Worm (Caenorhabditis elegans) whole organism, mixed stage, embryonic: ENCODE data around the gene parg-2.

Experiments used
- M03D4.4 ChIP-seq: sonication (generic microtip); optimal IDR thresholded peaks from 2 replicates; lab custom pipeline; 2017; ENCODE audit warnings: mild to moderate bottlenecking, missing genetic modification characterization, missing compliant biosample characterization
- bed-3 ChIP-seq: fragments of 200-800 bp; sonication (Bioruptor generic); optimal IDR thresholded peaks from 3 replicates; lab custom pipeline; 2018; ENCODE audit warnings: mild to moderate bottlenecking, missing genetic modification characterization, moderate library complexity, missing compliant biosample characterization
- blmp-1 ChIP-seq: fragments of 150-350 bp; optimal IDR thresholded peaks from 2 replicates; lab custom pipeline; 2014; ENCODE audit warnings: missing biosample characterization, missing genetic modification characterization
- ceh-39 ChIP-seq: fragments of 150-350 bp; optimal IDR thresholded peaks from 2 replicates; lab custom pipeline; 2014; ENCODE audit warnings: missing biosample characterization, missing genetic modification characterization
- ceh-43 ChIP-seq: fragments of 200-800 bp; sonication (Bioruptor generic); optimal IDR thresholded peaks from 2 replicates; lab custom pipeline; 2018; ENCODE audit warnings: mild to moderate bottlenecking, missing genetic modification characterization, moderate library complexity, missing compliant biosample characterization
- ceh-83 ChIP-seq: fragments of 200-800 bp; sonication (Bioruptor generic); optimal IDR thresholded peaks from 2 replicates; lab custom pipeline; 2018; ENCODE audit warnings: mild to moderate bottlenecking, missing genetic modification characterization, missing compliant biosample characterization
- cnd-1 ChIP-seq: fragments of 200-800 bp; sonication (Bioruptor generic); optimal IDR thresholded peaks from 2 replicates; lab custom pipeline; 2018; ENCODE audit warnings: mild to moderate bottlenecking, missing genetic modification characterization, missing compliant biosample characterization
- drap-1 ChIP-seq: fragments of 200-800 bp; sonication (Bioruptor generic); optimal IDR thresholded peaks from 3 replicates; lab custom pipeline; 2018; ENCODE audit warnings: mild to moderate bottlenecking, missing genetic modification characterization, missing compliant biosample characterization
- elt-1 ChIP-seq: sonication (generic microtip); optimal IDR thresholded peaks from 2 replicates; lab custom pipeline; 2017; ENCODE audit warnings: missing genetic modification characterization, mild to moderate bottlenecking, missing compliant biosample characterization, antibody characterized with exemption, moderate library complexity, borderline replicate concordance; ENCODE audit not compliant: insufficient read depth
- elt-3 ChIP-seq: fragments of 150-350 bp; optimal IDR thresholded peaks from 2 replicates; lab custom pipeline; 2014; ENCODE audit warnings: missing biosample characterization, missing genetic modification characterization
- flh-1 ChIP-seq: fragments of 200-800 bp; sonication (Bioruptor generic); optimal IDR thresholded peaks from 2 replicates; lab custom pipeline; 2018; ENCODE audit warnings: mild to moderate bottlenecking, missing genetic modification characterization, moderate library complexity, missing compliant biosample characterization
- ham-2 ChIP-seq: fragments of 200-800 bp; sonication (Bioruptor generic); optimal IDR thresholded peaks from 2 replicates; lab custom pipeline; 2018; ENCODE audit warnings: mild to moderate bottlenecking, missing genetic modification characterization, missing compliant biosample characterization
- hlh-1 ChIP-seq: fragments of 150-350 bp; optimal IDR thresholded peaks from 2 replicates; lab custom pipeline; 2014; ENCODE audit warnings: missing biosample characterization, missing genetic modification reagents, missing genetic modification characterization
- lin-13 ChIP-seq: fragments of 150-350 bp; optimal IDR thresholded peaks from 2 replicates; lab custom pipeline; 2014; ENCODE audit warnings: missing biosample characterization, missing genetic modification characterization
- lin-32 ChIP-seq: fragments of 200-800 bp; sonication (Bioruptor generic); optimal IDR thresholded peaks from 2 replicates; lab custom pipeline; 2018; ENCODE audit warnings: mild to moderate bottlenecking, missing genetic modification characterization, missing compliant biosample characterization
- lsy-2 ChIP-seq: fragments of 150-350 bp; optimal IDR thresholded peaks from 2 replicates; lab custom pipeline; 2014; ENCODE audit warnings: missing biosample characterization, missing genetic modification characterization
- mab-5 ChIP-seq: fragments of 150-350 bp; optimal IDR thresholded peaks from 2 replicates; lab custom pipeline; 2014; ENCODE audit warnings: missing biosample characterization, missing genetic modification characterization
- mep-1 ChIP-seq: fragments of 150-350 bp; optimal IDR thresholded peaks from 2 replicates; lab custom pipeline; 2017; ENCODE audit warnings: missing biosample characterization, missing genetic modification reagents, missing genetic modification characterization, inconsistent platforms
- mls-2 ChIP-seq: sonication (generic microtip); optimal IDR thresholded peaks from 2 replicates; lab custom pipeline; 2016; ENCODE audit warnings: mild to moderate bottlenecking, missing genetic modification characterization, moderate library complexity, missing compliant biosample characterization
- nhr-12 ChIP-seq: fragments of 150-350 bp; optimal IDR thresholded peaks from 2 replicates; lab custom pipeline; 2014; ENCODE audit warnings: missing biosample characterization, missing genetic modification characterization
- nhr-2 ChIP-seq: fragments of 150-350 bp; optimal IDR thresholded peaks from 2 replicates; lab custom pipeline; 2014; ENCODE audit warnings: missing biosample characterization, missing genetic modification characterization
- nhr-237 ChIP-seq: fragments of 150-350 bp; optimal IDR thresholded peaks from 2 replicates; lab custom pipeline; 2014; ENCODE audit warnings: missing biosample characterization, missing genetic modification characterization
- nhr-28 ChIP-seq: fragments of 150-350 bp; optimal IDR thresholded peaks from 2 replicates; lab custom pipeline; 2014; ENCODE audit warnings: missing biosample characterization, missing genetic modification characterization
- nhr-76 ChIP-seq: sonication (generic microtip); optimal IDR thresholded peaks from 2 replicates; lab custom pipeline; 2017; ENCODE audit warnings: missing biosample characterization, missing genetic modification characterization
- pha-4 ChIP-seq: fragments of 150-350 bp; optimal IDR thresholded peaks from 2 replicates; lab custom pipeline; 2018; ENCODE audit warnings: missing biosample characterization, missing genetic modification reagents, missing genetic modification characterization
- sem-2 ChIP-seq: fragments of 200-800 bp; sonication (Bioruptor generic); optimal IDR thresholded peaks from 2 replicates; lab custom pipeline; 2018; ENCODE audit warnings: mild to moderate bottlenecking, missing genetic modification characterization, missing compliant biosample characterization
- snpc-4 ChIP-seq: fragments of 150-350 bp; optimal IDR thresholded peaks from 2 replicates; lab custom pipeline; 2014; ENCODE audit warnings: missing biosample characterization, missing genetic modification characterization
- sptf-1 ChIP-seq: sonication (generic microtip); optimal IDR thresholded peaks from 2 replicates; lab custom pipeline; 2017; ENCODE audit warnings: mild to moderate bottlenecking, missing genetic modification characterization, moderate library complexity, missing compliant biosample characterization
- tbx-8 ChIP-seq: fragments of 200-800 bp; sonication (Bioruptor generic); optimal IDR thresholded peaks from 2 replicates; lab custom pipeline; 2018; ENCODE audit warnings: mild to moderate bottlenecking, missing genetic modification characterization, moderate library complexity, missing compliant biosample characterization
- unc-120 ChIP-seq: sonication (generic microtip); optimal IDR thresholded peaks from 2 replicates; lab custom pipeline; 2017; ENCODE audit warnings: missing genetic modification characterization, missing compliant biosample characterization; ENCODE audit not compliant: poor library complexity, severe bottlenecking
- unc-39 ChIP-seq: fragments of 150-350 bp; optimal IDR thresholded peaks from 2 replicates; lab custom pipeline; 2014; ENCODE audit warnings: missing biosample characterization, missing genetic modification characterization
- unc-62 ChIP-seq: fragments of 150-350 bp; optimal IDR thresholded peaks from 2 replicates; lab custom pipeline; 2014; ENCODE audit warnings: missing biosample characterization, missing genetic modification reagents, missing genetic modification characterization
- zip-8 ChIP-seq: fragments of 150-350 bp; optimal IDR thresholded peaks from 2 replicates; lab custom pipeline; 2014; ENCODE audit warnings: missing biosample characterization, missing genetic modification characterization
- ztf-11 ChIP-seq: fragments of 150-350 bp; optimal IDR thresholded peaks from 2 replicates; lab custom pipeline; 2014; ENCODE audit warnings: missing biosample characterization, missing genetic modification characterization

parg-2 gene

DNA sequence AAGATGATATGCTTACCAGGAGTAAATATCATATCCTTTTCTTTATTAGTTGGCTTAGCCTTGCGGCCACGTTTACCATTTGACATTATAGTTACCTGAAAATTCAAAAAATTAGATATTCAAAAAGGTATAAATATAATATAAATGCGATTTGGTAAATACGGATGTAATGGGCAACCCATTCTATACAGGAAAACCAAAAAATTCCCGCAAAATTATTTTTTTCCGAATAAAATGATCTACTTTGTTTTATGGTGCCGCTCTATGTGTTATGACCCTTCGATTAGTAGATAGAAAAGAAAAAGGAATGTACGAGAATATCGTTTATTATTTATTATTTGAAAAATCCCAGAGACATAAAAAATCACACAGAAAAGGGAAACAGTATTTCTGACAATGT lies 39.8 kb upstream of the parg-2 start, which contains the start of gene elli-1:
Gene elli-1 (minus strand): TSS at position 101 of the 400 bp plus-strand sequence.
- TF ChIP-seq nhr-237, result no peak
- TF ChIP-seq nhr-12, result no peak
- TF ChIP-seq ham-2 (GFP tag; lab: Kevin White, UChicago), result no peak
- TF ChIP-seq tbx-8 (GFP tag; lab: Kevin White, UChicago), result no peak
- no peak for TF ChIP-seq ceh-43 (GFP tag; lab: Kevin White, UChicago)
- no peak for TF ChIP-seq ceh-39 (tag; lab: Kevin White, UChicago)

DNA sequence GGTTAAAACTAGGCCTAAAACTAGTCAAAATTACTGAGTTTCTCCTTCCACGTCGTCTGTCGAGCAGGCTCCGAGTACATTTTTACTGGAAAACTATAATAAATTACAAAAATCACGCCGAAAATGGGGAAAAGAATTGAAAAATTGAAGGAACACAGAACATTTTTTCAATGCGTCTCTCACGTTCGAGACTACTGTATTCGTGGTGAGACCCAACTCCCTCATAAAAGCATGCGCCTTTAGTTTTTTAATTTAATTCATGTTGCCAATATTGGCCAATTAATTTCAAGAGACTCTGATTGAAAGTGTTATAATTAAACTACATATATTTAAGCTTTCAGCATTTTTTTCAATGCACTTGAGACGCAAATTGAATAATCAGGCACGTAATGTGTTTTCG lies 39.2 kb upstream of the parg-2 start:
- TF ChIP-seq ceh-83, result peak; percentile 10
- no peak for TF ChIP-seq hlh-1

DNA sequence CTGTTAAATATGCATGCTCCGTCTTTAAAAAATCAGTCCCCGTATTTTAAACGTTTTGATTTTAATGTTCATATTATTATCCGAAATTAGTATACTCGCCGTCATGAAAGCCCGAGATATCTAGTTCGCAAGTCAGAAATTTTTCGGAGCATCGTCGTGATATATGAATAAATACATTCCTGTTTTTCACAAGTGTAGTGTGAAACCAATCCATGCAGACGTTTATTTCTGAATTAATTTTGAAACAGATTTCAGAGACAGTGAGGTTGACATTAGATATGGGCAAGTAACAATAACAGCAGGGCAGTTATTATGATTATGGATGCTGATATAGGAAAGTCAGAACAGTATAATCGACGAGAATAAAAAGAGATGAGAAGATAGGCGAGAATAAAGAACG lies 37.6 kb upstream of the parg-2 start:
- TF ChIP-seq nhr-76 (tag; lab: Kevin White, UChicago) (no peak), flh-1 (GFP tag; lab: Kevin White, UChicago) (no peak), bed-3 (no peak), mls-2 (tag; lab: Kevin White, UChicago) (no peak), unc-62 (no peak), sptf-1 (tag; lab: Kevin White, UChicago) (no peak), ztf-11 (tag; lab: Kevin White, UChicago) (no peak), nhr-12 (no peak), hlh-1 (no peak), M03D4.4 (tag; lab: Kevin White, UChicago) (no peak), pha-4 (tag; lab: Kevin White, UChicago) (no peak), nhr-237 (no peak), ceh-43 (GFP tag; lab: Kevin White, UChicago) (no peak), unc-39 (no peak), ceh-83 (no peak), cnd-1 (tag; lab: Kevin White, UChicago) (no peak), ceh-39 (tag; lab: Kevin White, UChicago) (no peak), elt-1 (no peak)

DNA sequence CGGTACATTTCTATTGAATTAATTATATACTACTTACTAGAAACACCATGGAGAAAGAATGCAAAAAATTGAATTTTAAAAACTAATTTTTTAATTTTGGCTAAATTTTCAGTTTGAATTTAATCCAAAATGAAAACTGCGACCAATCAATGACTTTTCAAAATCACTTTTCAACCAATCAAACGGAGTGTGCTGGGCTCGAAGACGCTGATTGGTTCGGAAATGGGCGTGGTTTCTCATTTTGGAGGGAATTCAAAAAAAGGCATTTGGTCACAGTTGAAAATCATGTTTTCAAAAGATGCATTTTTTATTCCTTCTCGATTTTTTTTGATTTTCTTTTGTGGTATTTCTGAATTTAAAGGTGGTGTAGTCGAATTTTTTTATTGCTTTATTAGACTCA lies 34.0 kb upstream of the parg-2 start:
- TF ChIP-seq nhr-28 (tag; lab: Kevin White, UChicago), result no peak
- TF ChIP-seq unc-120 (tag; lab: Kevin White, UChicago), result no peak

DNA sequence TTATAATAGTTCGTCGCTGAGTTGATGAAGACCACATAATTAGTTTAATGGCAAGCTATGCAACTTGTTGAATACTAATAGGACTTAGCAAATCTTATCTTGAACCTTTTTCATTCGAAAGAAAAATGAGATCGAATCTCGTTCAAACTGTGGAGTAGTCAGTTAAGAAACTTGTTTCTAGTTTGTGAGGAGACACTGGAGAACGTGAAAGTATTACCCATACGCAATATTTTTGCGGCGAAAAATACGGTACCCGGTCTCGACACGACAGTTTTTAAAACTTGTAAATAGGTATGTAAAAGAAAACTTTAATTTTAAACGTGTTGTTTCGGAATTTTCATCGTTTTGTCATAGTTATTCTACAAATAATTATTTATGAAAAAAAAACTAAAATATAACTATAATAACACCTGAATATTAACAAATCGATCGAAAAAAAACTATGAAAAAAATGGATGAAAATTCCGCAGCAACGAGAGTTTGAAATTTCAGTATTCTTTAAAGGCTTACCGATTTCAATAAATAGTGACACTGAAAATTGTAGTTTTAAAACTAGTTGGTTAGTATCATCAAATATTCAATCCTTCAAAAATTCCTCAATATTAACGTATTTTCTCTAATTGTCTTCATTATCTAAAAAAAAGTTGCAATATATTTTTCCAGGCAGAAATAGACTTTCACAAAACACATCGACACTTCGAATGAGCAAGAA lies 30.8 kb upstream of the parg-2 start, which contains the start of the genes F20C5.7 and parg-1:
Gene F20C5.7 (minus strand): TSS at position 101 of the 712 bp plus-strand sequence.
Gene parg-1 (plus strand): TSS at position 662 of the 712 bp plus-strand sequence.
- TF ChIP-seq ham-2 (GFP tag; lab: Kevin White, UChicago) (no peak), tbx-8 (GFP tag; lab: Kevin White, UChicago) (no peak), pha-4 (tag; lab: Kevin White, UChicago) (no peak), ceh-39 (tag; lab: Kevin White, UChicago) (no peak), nhr-2 (no peak), nhr-28 (tag; lab: Kevin White, UChicago) (no peak), sptf-1 (tag; lab: Kevin White, UChicago) (no peak), sem-2 (GFP tag; lab: Kevin White, UChicago) (no peak), drap-1 (GFP tag; lab: Kevin White, UChicago) (no peak), unc-62 (no peak), lin-32 (GFP tag; lab: Kevin White, UChicago) (no peak), zip-8 (tag; lab: Kevin White, UChicago) (no peak), bed-3 (no peak), unc-120 (tag; lab: Kevin White, UChicago) (no peak), nhr-237 (no peak), mls-2 (tag; lab: Kevin White, UChicago) (no peak), ceh-43 (GFP tag; lab: Kevin White, UChicago) (no peak)

DNA sequence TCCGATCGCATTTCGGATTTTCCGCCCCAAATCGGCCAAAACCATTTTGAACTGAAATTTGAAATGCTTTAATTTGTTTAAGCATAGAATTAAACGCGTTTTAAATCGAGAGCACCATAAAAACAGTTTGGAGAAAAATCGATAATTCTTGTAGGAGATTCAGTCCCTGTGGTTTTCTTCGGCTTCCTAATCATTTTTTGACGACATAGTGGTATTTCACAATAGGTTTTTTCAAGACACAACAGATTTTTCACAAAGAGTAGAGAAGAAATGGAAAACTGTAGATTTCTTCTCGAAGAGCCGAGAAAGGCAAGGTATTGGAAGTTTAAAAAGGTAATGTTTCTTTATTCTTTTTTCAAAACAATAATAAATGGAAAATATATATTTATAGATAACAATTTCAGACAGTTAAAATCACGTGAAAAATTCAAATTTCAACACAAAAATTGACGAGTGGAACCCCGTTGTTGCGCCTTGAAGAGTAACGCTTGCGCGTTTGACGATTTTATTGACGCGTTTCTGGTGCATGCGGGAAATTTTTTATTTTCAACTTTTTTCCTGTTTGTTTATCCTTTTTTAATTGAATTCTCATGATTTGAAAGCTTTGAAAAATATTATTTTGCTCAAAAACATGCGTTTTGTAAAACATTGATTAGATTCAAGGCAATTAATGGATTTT lies 28.9 kb upstream of the parg-2 start, which contains the start of gene F21D5.7:
Gene F21D5.7 (minus strand): TSS at position 51 of the 679 bp plus-strand sequence.
- TF ChIP-seq elt-1, result no peak
- no peak for TF ChIP-seq flh-1 (GFP tag; lab: Kevin White, UChicago)
- TF ChIP-seq blmp-1, result no peak
- no peak for TF ChIP-seq nhr-76 (tag; lab: Kevin White, UChicago)
- TF ChIP-seq lsy-2 (tag; lab: Kevin White, UChicago), result peak; percentile 65
- TF ChIP-seq mab-5 (tag; lab: Kevin White, UChicago), result no peak
- TF ChIP-seq lin-32 (GFP tag; lab: Kevin White, UChicago), result no peak
- peak; percentile 49 for TF ChIP-seq mep-1
- no peak for TF ChIP-seq ham-2 (GFP tag; lab: Kevin White, UChicago)
- peak; percentile 31 for TF ChIP-seq sptf-1 (tag; lab: Kevin White, UChicago)
- TF ChIP-seq unc-62, result no peak
- peak; percentile 1 for TF ChIP-seq lin-13 (tag; lab: Kevin White, UChicago)
- TF ChIP-seq ztf-11 (tag; lab: Kevin White, UChicago), result no peak
- no peak for TF ChIP-seq nhr-2
- no peak for TF ChIP-seq cnd-1 (tag; lab: Kevin White, UChicago)
- TF ChIP-seq bed-3, result no peak
- no peak for TF ChIP-seq snpc-4 (tag; lab: Kevin White, UChicago)
- no peak for TF ChIP-seq M03D4.4 (tag; lab: Kevin White, UChicago)
- TF ChIP-seq unc-120 (tag; lab: Kevin White, UChicago), result no peak
- TF ChIP-seq sem-2 (GFP tag; lab: Kevin White, UChicago), result no peak
- no peak for TF ChIP-seq ceh-83
- TF ChIP-seq nhr-237, result peak; percentile 33
- no peak for TF ChIP-seq elt-3 (tag; lab: Kevin White, UChicago)
- no peak for TF ChIP-seq tbx-8 (GFP tag; lab: Kevin White, UChicago)
